Fruit fly (Drosophila melanogaster): ENCODE results near the gene CG9853.

The CG9853 gene

dm6 chr3R:4387490-4387889, 14.3 kb downstream of the CG9853 start, which contains the start of gene tub:
Gene tub (plus strand): TSS chr3R:4387742.
- TF ChIP-seq Max (GFP tag; optimal IDR thresholded peaks at IDR 0.05): peak; percentile 8
- no peak for TF ChIP-seq CG12236 (GFP tag; optimal IDR thresholded peaks at IDR 0.05)
- TF ChIP-seq trem (tag; optimal IDR thresholded peaks at IDR 0.05): peak; percentile 45
- no peak for TF ChIP-seq fru (optimal IDR thresholded peaks at IDR 0.05)
- TF ChIP-seq pfk (GFP tag; optimal IDR thresholded peaks at IDR 0.05): no peak
- TF ChIP-seq CG17359 (tag; optimal IDR thresholded peaks at IDR 0.05): peak; percentile 34
- no peak for TF ChIP-seq fd96Cb (tag; optimal IDR thresholded peaks at IDR 0.05)
- TF ChIP-seq CG11398 (GFP tag; optimal IDR thresholded peaks at IDR 0.05): peak; percentile 30
- TF ChIP-seq BEAF-32 (GFP tag; optimal IDR thresholded peaks at IDR 0.05): peak; percentile 44
- 0 out of 2 replicates have a peak, but pooled peaks have one; percentile 15 for TF ChIP-seq Scr (GFP tag; IDR thresholded peaks at IDR 0.05; ENCODE audit: partially characterized antibody)
- TF ChIP-seq CG34376 (GFP tag; optimal IDR thresholded peaks at IDR 0.05): peak; percentile 11
- no peak for TF ChIP-seq lola (GFP tag; optimal IDR thresholded peaks at IDR 0.05)
- no peak for TF ChIP-seq HHEX (GFP tag; optimal IDR thresholded peaks at IDR 0.05)
- peak; percentile 83 for TF ChIP-seq gfzf (GFP tag; optimal IDR thresholded peaks at IDR 0.05)
- peak; percentile 36; the same call in 1 of the 2 replicates for TF ChIP-seq amos (GFP tag; IDR thresholded peaks at IDR 0.05; ENCODE audit: partially characterized antibody)
- no peak for TF ChIP-seq CG30431 (GFP tag; optimal IDR thresholded peaks at IDR 0.05)
- peak; percentile 24 to 87 for TF ChIP-seq Pdp1 (GFP tag; optimal IDR thresholded peaks at IDR 0.05)
- peak; percentile 23 for TF ChIP-seq CG13296 (GFP tag; optimal IDR thresholded peaks at IDR 0.05)
- no peak for TF ChIP-seq ash1 (GFP tag; optimal IDR thresholded peaks at IDR 0.05)
- TF ChIP-seq Dip2 (GFP tag; IDR thresholded peaks at IDR 0.05): peak; percentile 43; the same call in 1 of the 2 replicates
- TF ChIP-seq CG1602 (GFP tag; optimal IDR thresholded peaks at IDR 0.05): peak; percentile 7
- peak; percentile 2 for TF ChIP-seq CG13775 (GFP tag; optimal IDR thresholded peaks at IDR 0.05)
- TF ChIP-seq CG13424 (tag; optimal IDR thresholded peaks at IDR 0.05): peak; percentile 24
- peak; percentile 45 for TF ChIP-seq YL-1 (GFP tag; optimal IDR thresholded peaks at IDR 0.05)
- no peak for TF ChIP-seq CG8924 (tag; optimal IDR thresholded peaks at IDR 0.05)
- peak; percentile 11; the same call in 1 of the 2 replicates for TF ChIP-seq onecut (GFP tag; IDR thresholded peaks at IDR 0.05)
- peak; percentile 68; the same call in 1 of the 4 replicates for TF ChIP-seq chinmo (GFP tag; IDR thresholded peaks at IDR 0.05; ENCODE audit: partially characterized antibody)
- peak; percentile 67 for TF ChIP-seq HmgD (GFP tag; optimal IDR thresholded peaks at IDR 0.05)
- TF ChIP-seq sisA (GFP tag; IDR thresholded peaks at IDR 0.05): no peak
- TF ChIP-seq Myb (GFP tag; optimal IDR thresholded peaks at IDR 0.05): peak; percentile 36
- TF ChIP-seq B-H2 (GFP tag; optimal IDR thresholded peaks at IDR 0.05): peak; percentile 60
- 0 out of 2 replicates have a peak, but pooled peaks have one; percentile 25 for TF ChIP-seq CG6689 (GFP tag; IDR thresholded peaks at IDR 0.05)
- TF ChIP-seq NfI (GFP tag; optimal IDR thresholded peaks at IDR 0.05): peak; percentile 59
- no peak for TF ChIP-seq ranshi (GFP tag; IDR thresholded peaks at IDR 0.05)
- peak; percentile 50; the same call in 1 of the 2 replicates for TF ChIP-seq CG1024 (GFP tag; IDR thresholded peaks at IDR 0.05)
- TF ChIP-seq Atf-2 (GFP tag; optimal IDR thresholded peaks at IDR 0.05): no peak
- peak; percentile 38; the same call in 1 of the 2 replicates for TF ChIP-seq lmd (GFP tag; IDR thresholded peaks at IDR 0.05)
- TF ChIP-seq twi (tag; optimal IDR thresholded peaks at IDR 0.05): peak; percentile 39
- peak; percentile 18 for TF ChIP-seq Nf-YB (GFP tag; optimal IDR thresholded peaks at IDR 0.05)
- TF ChIP-seq CG31388 (GFP tag; optimal IDR thresholded peaks at IDR 0.05): peak; percentile 8
- no peak for TF ChIP-seq schlank (tag; optimal IDR thresholded peaks at IDR 0.05)
- no peak for TF ChIP-seq abd-A (tag; optimal IDR thresholded peaks at IDR 0.05)
- peak; percentile 35 for TF ChIP-seq ewg (GFP tag; optimal IDR thresholded peaks at IDR 0.05)
- peak; percentile 14 for TF ChIP-seq CG33213 (GFP tag; optimal IDR thresholded peaks at IDR 0.05)
- TF ChIP-seq CG14441 (GFP tag; IDR thresholded peaks at IDR 0.05): peak; percentile 31; the same call in 1 of the 2 replicates
- TF ChIP-seq CG10209 (GFP tag; optimal IDR thresholded peaks at IDR 0.05): peak; percentile 11
- TF ChIP-seq jumu (GFP tag; optimal IDR thresholded peaks at IDR 0.05): peak; percentile 13
- peak; percentile 34 for TF ChIP-seq Xrp1 (GFP tag; IDR thresholded peaks at IDR 0.05)
- TF ChIP-seq zfh2 (GFP tag; optimal IDR thresholded peaks at IDR 0.05): peak; percentile 25
- peak; percentile 21 for TF ChIP-seq Mes4 (GFP tag; optimal IDR thresholded peaks at IDR 0.05)

Measured in whole organism, embryonic.